Worm (Caenorhabditis elegans) whole organism, L3 larva: ENCODE results near the gene set-4.
A peak's percentile ranks its signal among the peaks of the same experiment; 100 is the strongest.

Experiments
- ZK546.5 ChIP-seq: sonication (generic microtip); optimal IDR thresholded peaks from 2 replicates; lab custom pipeline; 2017; ENCODE audit warnings: missing biosample characterization, missing genetic modification characterization
- aly-2 ChIP-seq: fragments of 150-350 bp; optimal IDR thresholded peaks from 2 replicates; lab custom pipeline; 2014; ENCODE audit warnings: missing biosample characterization, missing genetic modification characterization
- ceh-16 ChIP-seq: sonication (generic microtip); optimal IDR thresholded peaks from 2 replicates; lab custom pipeline; 2017; ENCODE audit warnings: missing biosample characterization, missing genetic modification characterization
- ceh-28 ChIP-seq: fragments of 150-350 bp; optimal IDR thresholded peaks from 2 replicates; lab custom pipeline; 2014; ENCODE audit warnings: missing biosample characterization, missing genetic modification reagents, missing genetic modification characterization
- ceh-82 ChIP-seq: fragments of 150-350 bp; optimal IDR thresholded peaks from 2 replicates; lab custom pipeline; 2014; ENCODE audit warnings: missing biosample characterization, missing genetic modification characterization
- ceh-9 ChIP-seq: sonication (generic microtip); optimal IDR thresholded peaks from 2 replicates; lab custom pipeline; 2018; ENCODE audit warnings: missing biosample characterization, missing genetic modification characterization
- daf-12 ChIP-seq: fragments of 150-350 bp; optimal IDR thresholded peaks from 2 replicates; lab custom pipeline; 2014; ENCODE audit warnings: missing biosample characterization, missing genetic modification reagents, missing genetic modification characterization
- egl-27 ChIP-seq: sonication (generic microtip); optimal IDR thresholded peaks from 4 replicates; lab custom pipeline; 2017; ENCODE audit warnings: missing biosample characterization, missing genetic modification reagents, missing genetic modification characterization
- elt-1 ChIP-seq: fragments of 150-350 bp; optimal IDR thresholded peaks from 2 replicates; lab custom pipeline; 2014; ENCODE audit warnings: missing biosample characterization, missing genetic modification characterization
- elt-2 ChIP-seq: sonication (generic microtip); optimal IDR thresholded peaks from 2 replicates; lab custom pipeline; 2016; ENCODE audit warnings: missing genetic modification reagents, mild to moderate bottlenecking, missing genetic modification characterization, missing compliant biosample characterization
- elt-3 ChIP-seq, 3 experiments: fragments of 150-350 bp in 1 of 3; sonication (generic microtip) in 2 of 3; optimal IDR thresholded peaks; 2 replicates in 2 of 3; 4 replicates in 1 of 3; lab custom pipeline; 2014 to 2017; ENCODE audit warnings: missing biosample characterization in 3 of 3, missing genetic modification characterization in 3 of 3
- fkh-10 ChIP-seq: sonication (generic microtip); optimal IDR thresholded peaks from 2 replicates; lab custom pipeline; 2017; ENCODE audit warnings: missing biosample characterization, missing genetic modification reagents, missing genetic modification characterization
- fos-1 ChIP-seq: fragments of 150-350 bp; optimal IDR thresholded peaks from 2 replicates; lab custom pipeline; 2014; ENCODE audit warnings: missing biosample characterization, missing genetic modification characterization
- hmg-11 ChIP-seq: sonication (generic microtip); optimal IDR thresholded peaks from 2 replicates; lab custom pipeline; 2016; ENCODE audit warnings: missing genetic modification characterization, missing compliant biosample characterization
- jun-1 ChIP-seq: fragments of 150-350 bp; optimal IDR thresholded peaks from 2 replicates; lab custom pipeline; 2014; ENCODE audit warnings: missing biosample characterization, missing genetic modification reagents, missing genetic modification characterization
- lin-15B ChIP-seq: fragments of 150-350 bp; optimal IDR thresholded peaks from 2 replicates; lab custom pipeline; 2014; ENCODE audit warnings: missing biosample characterization, missing genetic modification characterization
- mdl-1 ChIP-seq: fragments of 150-350 bp; optimal IDR thresholded peaks from 2 replicates; lab custom pipeline; 2014; ENCODE audit warnings: missing biosample characterization, missing genetic modification characterization
- mml-1 ChIP-seq: fragments of 150-350 bp; sonication (generic microtip); optimal IDR thresholded peaks from 3 replicates; lab custom pipeline; 2014; ENCODE audit warnings: missing biosample characterization, missing genetic modification characterization
- nhr-11 ChIP-seq: fragments of 150-350 bp; optimal IDR thresholded peaks from 2 replicates; lab custom pipeline; 2014; ENCODE audit warnings: missing biosample characterization, missing genetic modification characterization
- nhr-12 ChIP-seq: fragments of 150-350 bp; optimal IDR thresholded peaks from 2 replicates; lab custom pipeline; 2014; ENCODE audit warnings: missing biosample characterization, missing genetic modification characterization
- nhr-23 ChIP-seq: fragments of 150-350 bp; optimal IDR thresholded peaks from 2 replicates; lab custom pipeline; 2014; ENCODE audit warnings: missing biosample characterization, missing genetic modification reagents, missing genetic modification characterization
- nhr-25 ChIP-seq: sonication (generic microtip); optimal IDR thresholded peaks from 2 replicates; lab custom pipeline; 2017; ENCODE audit warnings: missing biosample characterization, missing genetic modification characterization
- nhr-28 ChIP-seq: fragments of 150-350 bp; optimal IDR thresholded peaks from 2 replicates; lab custom pipeline; 2014; ENCODE audit warnings: missing biosample characterization, missing genetic modification characterization
- nhr-43 ChIP-seq: sonication (generic microtip); optimal IDR thresholded peaks from 2 replicates; lab custom pipeline; 2016; ENCODE audit warnings: mild to moderate bottlenecking, missing genetic modification characterization, missing compliant biosample characterization; ENCODE audit not compliant: poor library complexity, severe bottlenecking
- nhr-67 ChIP-seq: fragments of 150-350 bp; optimal IDR thresholded peaks from 2 replicates; lab custom pipeline; 2014; ENCODE audit warnings: missing biosample characterization, missing genetic modification characterization
- nhr-76 ChIP-seq: fragments of 150-350 bp; sonication (generic microtip); optimal IDR thresholded peaks from 5 replicates; lab custom pipeline; 2014; ENCODE audit warnings: missing biosample characterization, missing genetic modification characterization
- nhr-77 ChIP-seq: fragments of 150-350 bp; optimal IDR thresholded peaks from 2 replicates; lab custom pipeline; 2014; ENCODE audit warnings: missing biosample characterization, missing genetic modification characterization
- pha-4 ChIP-seq: fragments of 150-350 bp; optimal IDR thresholded peaks from 2 replicates; lab custom pipeline; 2014; ENCODE audit warnings: missing biosample characterization, missing genetic modification reagents, missing genetic modification characterization
- pqm-1 ChIP-seq: fragments of 150-350 bp; optimal IDR thresholded peaks from 2 replicates; lab custom pipeline; 2017; ENCODE audit warnings: missing biosample characterization, missing genetic modification characterization, inconsistent platforms
- sea-2 ChIP-seq: fragments of 150-350 bp; sonication (generic microtip); optimal IDR thresholded peaks from 4 replicates; lab custom pipeline; 2014; ENCODE audit warnings: missing biosample characterization, missing genetic modification reagents, missing genetic modification characterization
- skn-1 ChIP-seq: fragments of 150-350 bp; optimal IDR thresholded peaks from 2 replicates; lab custom pipeline; 2014; ENCODE audit warnings: missing biosample characterization, missing genetic modification characterization
- snpc-4 ChIP-seq: fragments of 150-350 bp; optimal IDR thresholded peaks from 2 replicates; lab custom pipeline; 2014; ENCODE audit warnings: missing biosample characterization, missing genetic modification characterization
- tbx-2 ChIP-seq: sonication (generic microtip); optimal IDR thresholded peaks from 2 replicates; lab custom pipeline; 2016; ENCODE audit warnings: mild to moderate bottlenecking, missing genetic modification characterization, missing compliant biosample characterization
- unc-39 ChIP-seq: sonication (generic microtip); optimal IDR thresholded peaks from 4 replicates; lab custom pipeline; 2017; ENCODE audit warnings: missing biosample characterization, missing genetic modification characterization
- unc-62 ChIP-seq: fragments of 150-350 bp; sonication (generic microtip); optimal IDR thresholded peaks from 4 replicates; lab custom pipeline; 2014; ENCODE audit warnings: missing biosample characterization, missing genetic modification reagents, missing genetic modification characterization
- zag-1 ChIP-seq: fragments of 150-350 bp; optimal IDR thresholded peaks from 2 replicates; lab custom pipeline; 2014; ENCODE audit warnings: missing biosample characterization, missing genetic modification characterization
- ztf-4 ChIP-seq: fragments of 150-350 bp; optimal IDR thresholded peaks from 2 replicates; lab custom pipeline; 2014; ENCODE audit warnings: missing biosample characterization, missing genetic modification characterization

The set-4 gene

ce11 chrII:6286865-6287264, 44.3 kb downstream of the set-4 start, which contains the start of gene F13H8.6:
TSS of gene F13H8.6 (minus strand) at chrII:6286965.
- TF ChIP-seq elt-3 (tag; optimal IDR thresholded peaks at IDR 0.05; lab: Kevin White, UChicago) (no peak), lin-15B (tag; lab: Kevin White, UChicago) (no peak), elt-1 (tag; lab: Kevin White, UChicago) (no peak), pha-4 (tag; lab: Kevin White, UChicago) (no peak), sea-2 (GFP tag; lab: Kevin White, UChicago) (no peak), nhr-77 (tag; lab: Kevin White, UChicago) (no peak), ceh-28 (no peak)

ce11 chrII:6283074-6283473, 48.1 kb downstream of the set-4 start, which contains the start of gene F13H8.1:
TSS of gene F13H8.1 (plus strand) at chrII:6283384.
- TF ChIP-seq snpc-4 (tag; lab: Kevin White, UChicago) (no peak), pqm-1 (tag; lab: Kevin White, UChicago) (peak; percentile 61), hmg-11 (tag; lab: Kevin White, UChicago) (no peak), ceh-16 (tag; lab: Kevin White, UChicago) (no peak), jun-1 (tag; lab: Kevin White, UChicago) (peak; percentile 21), unc-39 (tag; lab: Kevin White, UChicago) (no peak), fos-1 (tag; lab: Kevin White, UChicago) (no peak), egl-27 (tag; lab: Kevin White, UChicago) (no peak), fkh-10 (no peak), aly-2 (tag; lab: Kevin White, UChicago) (no peak), nhr-76 (tag; lab: Kevin White, UChicago) (no peak), skn-1 (tag; lab: Kevin White, UChicago) (no peak), ZK546.5 (no peak), mml-1 (tag; lab: Kevin White, UChicago) (no peak), nhr-77 (tag; lab: Kevin White, UChicago) (no peak), pha-4 (tag; lab: Kevin White, UChicago) (peak; percentile 14), nhr-23 (tag; lab: Kevin White, UChicago) (no peak), elt-2 (tag; lab: Kevin White, UChicago) (peak; percentile 88), ceh-82 (tag; lab: Kevin White, UChicago) (no peak)

ce11 chrII:6281903-6282302, 49.2 kb downstream of the set-4 start:
- TF ChIP-seq pha-4 (tag; lab: Kevin White, UChicago) (peak; percentile 9), ceh-28 (no peak), ceh-82 (tag; lab: Kevin White, UChicago) (no peak), pqm-1 (tag; lab: Kevin White, UChicago) (peak; percentile 68), nhr-25 (no peak), elt-2 (tag; lab: Kevin White, UChicago) (peak; percentile 66), zag-1 (no peak), elt-3 (tag; optimal IDR thresholded peaks at IDR 0.05; lab: Kevin White, UChicago) (no peak), nhr-67 (tag; lab: Kevin White, UChicago) (no peak), lin-15B (tag; lab: Kevin White, UChicago) (peak; percentile 17), tbx-2 (tag; lab: Kevin White, UChicago) (no peak), daf-12 (no peak), nhr-11 (tag; lab: Kevin White, UChicago) (no peak), ztf-4 (tag; lab: Kevin White, UChicago) (no peak), mdl-1 (tag; lab: Kevin White, UChicago) (no peak)

ce11 chrII:6281002-6281401, 50.1 kb downstream of the set-4 start, which contains the start of gene scly-1:
TSS of gene scly-1 (minus strand) at chrII:6281102.
- TF ChIP-seq nhr-43 (tag; lab: Kevin White, UChicago) (no peak), nhr-28 (tag; lab: Kevin White, UChicago) (no peak), ztf-4 (tag; lab: Kevin White, UChicago) (no peak), unc-62 (GFP tag; lab: Kevin White, UChicago) (no peak), nhr-12 (tag; lab: Kevin White, UChicago) (no peak), ceh-9 (tag; lab: Kevin White, UChicago) (no peak), elt-2 (tag; lab: Kevin White, UChicago) (no peak), snpc-4 (tag; lab: Kevin White, UChicago) (no peak)
